Worm (Caenorhabditis elegans): ENCODE data around the gene M28.8.

DNA sequence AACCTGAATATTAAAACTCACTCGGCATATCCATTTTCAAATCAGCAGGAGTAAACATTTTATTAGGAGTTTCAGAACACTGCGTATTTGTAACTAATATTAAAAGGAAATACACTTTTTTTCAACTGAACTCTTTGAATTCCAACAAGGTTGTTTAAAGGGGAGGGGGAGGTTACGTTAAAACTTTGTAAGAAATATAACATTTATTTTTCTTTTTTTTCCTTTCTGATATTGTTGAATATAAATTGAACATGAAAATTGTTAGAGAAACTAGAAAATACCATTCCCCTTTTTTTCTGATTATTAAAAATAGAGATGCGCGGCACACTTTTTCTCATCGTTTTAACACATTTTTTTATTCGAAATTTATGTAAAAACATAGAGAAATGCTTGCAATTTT, 30.0 kb upstream of the M28.8 start, which contains the start of gene C14A4.8:
- no peak for TF ChIP-seq ztf-23 (GFP tag; IDR thresholded peaks at IDR 0.05)
- no peak for TF ChIP-seq klf-2 (GFP tag; conservative IDR thresholded peaks at IDR 0.05)
- TF ChIP-seq ztf-29 (GFP tag; IDR thresholded peaks at IDR 0.05), result no peak
- TF ChIP-seq flt-1 (GFP tag; IDR thresholded peaks at IDR 0.05), result no peak
- TF ChIP-seq ref-1 (GFP tag; conservative IDR thresholded peaks at IDR 0.05), result no peak
- no peak for TF ChIP-seq med-1 (GFP tag; optimal IDR thresholded peaks at IDR 0.05; ENCODE audit: insufficient read depth)
- no peak for TF ChIP-seq cog-1 (tag; optimal IDR thresholded peaks at IDR 0.05)
- no peak for TF ChIP-seq tab-1 (GFP tag; IDR thresholded peaks at IDR 0.05)
